Fruit fly (Drosophila melanogaster) whole organism, embryonic: ENCODE measurements around the gene Lip2.

Experiments
- Adf1 ChIP-seq: fragments of 200-800 bp; sonication (Bioruptor generic); IDR thresholded peaks from 2 replicates; pipeline ENCODE4 v1.3.6; 2022; ENCODE audit warnings: missing biosample characterization, missing genetic modification characterization
- B-H2 ChIP-seq: fragments of 200-800 bp; sonication (Bioruptor generic); optimal IDR thresholded peaks from 2 replicates; lab custom pipeline; 2018; ENCODE audit warnings: missing biosample characterization, mild to moderate bottlenecking, missing genetic modification characterization
- BEAF-32 ChIP-seq: fragments of 200-800 bp; sonication (Bioruptor generic); optimal IDR thresholded peaks from 3 replicates; lab custom pipeline; 2017; ENCODE audit warnings: missing biosample characterization, missing genetic modification characterization, mild to moderate bottlenecking, moderate library complexity, missing genetic modification reagents
- Blimp-1 ChIP-seq: fragments of 200-800 bp; sonication (Bioruptor generic); optimal IDR thresholded peaks from 3 replicates; lab custom pipeline; 2018; ENCODE audit warnings: missing biosample characterization, missing genetic modification characterization, mild to moderate bottlenecking, moderate library complexity, missing genetic modification reagents
- CG10209 ChIP-seq: fragments of 200-800 bp; sonication (Bioruptor generic); optimal IDR thresholded peaks from 3 replicates; lab custom pipeline; 2017; ENCODE audit warnings: missing biosample characterization, mild to moderate bottlenecking, missing genetic modification characterization, missing genetic modification reagents
- CG11093 ChIP-seq: fragments of 200-800 bp; sonication (Bioruptor generic); IDR thresholded peaks from 3 replicates; pipeline ENCODE4 v1.3.6; 2022; ENCODE audit warnings: missing biosample characterization, missing genetic modification characterization
- CG11456 ChIP-seq: fragments of 200-800 bp; sonication (Bioruptor generic); IDR thresholded peaks from 3 replicates; pipeline ENCODE4 v1.3.6; 2022; ENCODE audit warnings: missing biosample characterization, missing genetic modification characterization
- CG12236 ChIP-seq: fragments of 200-800 bp; sonication (Bioruptor generic); optimal IDR thresholded peaks from 2 replicates; lab custom pipeline; 2016; ENCODE audit warnings: missing biosample characterization, missing genetic modification characterization
- CG13296 ChIP-seq: fragments of 200-800 bp; sonication (Bioruptor generic); optimal IDR thresholded peaks from 3 replicates; lab custom pipeline; 2018; ENCODE audit warnings: missing biosample characterization, mild to moderate bottlenecking, missing genetic modification characterization
- CG13775 ChIP-seq: fragments of 200-800 bp; sonication (Bioruptor generic); optimal IDR thresholded peaks from 3 replicates; lab custom pipeline; 2017; ENCODE audit warnings: missing biosample characterization, mild to moderate bottlenecking, missing genetic modification characterization
- CG15479 ChIP-seq: fragments of 200-800 bp; sonication (Bioruptor generic); optimal IDR thresholded peaks from 3 replicates; lab custom pipeline; 2019; ENCODE audit warnings: missing biosample characterization, mild to moderate bottlenecking, missing genetic modification characterization, moderate library complexity
- CG17186 ChIP-seq: fragments of 200-800 bp; sonication (Bioruptor generic); optimal IDR thresholded peaks from 3 replicates; lab custom pipeline; 2017; ENCODE audit warnings: missing biosample characterization, missing genetic modification reagents, missing genetic modification characterization
- CG2120 ChIP-seq: fragments of 200-800 bp; sonication (Bioruptor generic); optimal IDR thresholded peaks from 3 replicates; lab custom pipeline; 2016; ENCODE audit warnings: missing biosample characterization, missing genetic modification characterization
- CG33213 ChIP-seq: fragments of 200-800 bp; sonication (Bioruptor generic); optimal IDR thresholded peaks from 3 replicates; lab custom pipeline; 2016; ENCODE audit warnings: missing biosample characterization, missing genetic modification characterization
- CG34422 ChIP-seq: fragments of 200-800 bp; sonication (Bioruptor generic); IDR thresholded peaks from 3 replicates; pipeline ENCODE4 v1.3.6; 2022; ENCODE audit warnings: missing biosample characterization, missing genetic modification characterization
- CG4282 ChIP-seq: fragments of 200-800 bp; sonication (Bioruptor generic); optimal IDR thresholded peaks from 2 replicates; lab custom pipeline; 2016; ENCODE audit warnings: missing biosample characterization, missing genetic modification characterization
- CG4404 ChIP-seq: fragments of 200-800 bp; sonication (Bioruptor generic); IDR thresholded peaks from 2 replicates; pipeline ENCODE4 v1.3.6; 2022; ENCODE audit warnings: missing biosample characterization, missing genetic modification characterization
- CG8281 ChIP-seq: fragments of 200-800 bp; sonication (Bioruptor generic); optimal IDR thresholded peaks from 2 replicates; lab custom pipeline; 2018; ENCODE audit warnings: missing biosample characterization, mild to moderate bottlenecking, missing genetic modification characterization, moderate library complexity
- Camta ChIP-seq: fragments of 200-800 bp; sonication (Bioruptor generic); optimal IDR thresholded peaks from 2 replicates; lab custom pipeline; 2016; ENCODE audit warnings: missing biosample characterization, missing genetic modification characterization
- CrebB ChIP-seq: fragments of 200-800 bp; sonication (Bioruptor generic); optimal IDR thresholded peaks from 3 replicates; lab custom pipeline; 2018; ENCODE audit warnings: missing biosample characterization, mild to moderate bottlenecking, missing genetic modification characterization
- D ChIP-seq, 2 experiments: fragments of 200-800 bp in 1 of 2; fragments of >200 bp in 1 of 2; sonication (Bioruptor generic) in 1 of 2; optimal IDR thresholded peaks; 2 replicates in 1 of 2; 3 replicates in 1 of 2; lab custom pipeline; 2017; ENCODE audit warnings: mild to moderate bottlenecking in 1 of 2, missing biosample characterization in 1 of 2, missing genetic modification characterization in 1 of 2, missing genetic modification reagents in 1 of 2
- Fer1 ChIP-seq: fragments of 200-800 bp; sonication (Bioruptor generic); optimal IDR thresholded peaks from 2 replicates; lab custom pipeline; 2017; ENCODE audit warnings: missing biosample characterization, mild to moderate bottlenecking, missing genetic modification characterization
- Gug ChIP-seq: fragments of 200-800 bp; sonication (Bioruptor generic); IDR thresholded peaks from 4 replicates; pipeline ENCODE4 v1.3.6; 2022; ENCODE audit warnings: missing biosample characterization, missing genetic modification characterization
- HLHmδ ChIP-seq: fragments of 200-800 bp; sonication (Bioruptor generic); optimal IDR thresholded peaks from 2 replicates; lab custom pipeline; 2018; ENCODE audit warnings: missing biosample characterization, mild to moderate bottlenecking, missing genetic modification characterization, moderate library complexity
- Hmx ChIP-seq: fragments of 200-800 bp; sonication (Bioruptor generic); optimal IDR thresholded peaks from 2 replicates; lab custom pipeline; 2016; ENCODE audit warnings: missing biosample characterization, missing genetic modification characterization
- Hr51 ChIP-seq, 2 experiments: fragments of 200-800 bp; sonication (Bioruptor generic); optimal IDR thresholded peaks; 2 replicates in 1 of 2; 3 replicates in 1 of 2; lab custom pipeline; 2016 to 2018; ENCODE audit warnings: missing biosample characterization in 2 of 2, missing genetic modification characterization in 2 of 2, mild to moderate bottlenecking in 1 of 2, moderate library complexity in 1 of 2
- Lpt ChIP-seq: fragments of >200 bp; optimal IDR thresholded peaks from 2 replicates; lab custom pipeline; 2018; ENCODE audit warnings: missing biosample characterization, missing genetic modification characterization
- Max ChIP-seq: fragments of 200-800 bp; sonication (Bioruptor generic); optimal IDR thresholded peaks from 2 replicates; lab custom pipeline; 2016; ENCODE audit warnings: missing biosample characterization, mild to moderate bottlenecking, missing genetic modification characterization
- Med ChIP-seq: fragments of 200-800 bp; sonication (Bioruptor generic); peaks from one replicate; lab custom pipeline; 2016; ENCODE audit warnings: missing biosample characterization, missing genetic modification characterization, mild to moderate bottlenecking, inconsistent platforms, moderate library complexity
- NFAT ChIP-seq: fragments of 200-800 bp; sonication (Bioruptor generic); IDR thresholded peaks from 2 replicates; pipeline ENCODE4 v1.3.6; 2022; ENCODE audit warnings: missing biosample characterization, missing genetic modification characterization
- Optix ChIP-seq: fragments of 200-800 bp; sonication (Bioruptor generic); IDR thresholded peaks from 3 replicates; pipeline ENCODE4 v1.3.6; 2022; ENCODE audit warnings: missing biosample characterization, missing genetic modification characterization
- Sry-δ ChIP-seq: fragments of 200-800 bp; sonication (Bioruptor generic); optimal IDR thresholded peaks from 2 replicates; lab custom pipeline; 2016; ENCODE audit warnings: missing biosample characterization, missing genetic modification characterization
- amos ChIP-seq: fragments of 200-800 bp; sonication (Bioruptor generic); IDR thresholded peaks from 2 replicates; pipeline ENCODE4 v1.3.6; 2022; ENCODE audit warnings: missing biosample characterization, missing genetic modification characterization; ENCODE audit not compliant: partially characterized antibody
- az2 ChIP-seq: fragments of 200-800 bp; sonication (Bioruptor generic); optimal IDR thresholded peaks from 3 replicates; lab custom pipeline; 2016; ENCODE audit warnings: missing biosample characterization, missing genetic modification characterization
- bbx ChIP-seq: fragments of 200-800 bp; sonication (Bioruptor generic); IDR thresholded peaks from 2 replicates; pipeline ENCODE4 v1.3.6; 2022; ENCODE audit warnings: missing biosample characterization, missing genetic modification characterization; ENCODE audit not compliant: partially characterized antibody
- btn ChIP-seq: fragments of 200-800 bp; sonication (Bioruptor generic); optimal IDR thresholded peaks from 2 replicates; lab custom pipeline; 2016; ENCODE audit warnings: missing biosample characterization, missing genetic modification characterization
- ci ChIP-seq: fragments of 200-800 bp; sonication (Bioruptor generic); IDR thresholded peaks from 3 replicates; pipeline ENCODE4 v1.3.6; 2022; ENCODE audit warnings: missing biosample characterization, missing genetic modification characterization
- corto ChIP-seq: fragments of 200-800 bp; sonication (Bioruptor generic); optimal IDR thresholded peaks from 2 replicates; lab custom pipeline; 2016; ENCODE audit warnings: missing biosample characterization, mild to moderate bottlenecking, missing genetic modification characterization, moderate library complexity
- dimm ChIP-seq: fragments of 200-800 bp; sonication (Bioruptor generic); IDR thresholded peaks from 2 replicates; pipeline ENCODE4 v1.3.6; 2022; ENCODE audit warnings: missing biosample characterization, missing genetic modification characterization
- gro ChIP-seq: fragments of 200-800 bp; sonication (Bioruptor generic); optimal IDR thresholded peaks from 2 replicates; lab custom pipeline; 2016; ENCODE audit warnings: missing biosample characterization, missing genetic modification characterization
- hth ChIP-seq: fragments of >200 bp; optimal IDR thresholded peaks from 2 replicates; lab custom pipeline; 2017; ENCODE audit warnings: inconsistent platforms
- kni ChIP-seq: fragments of 200-800 bp; sonication (Bioruptor generic); optimal IDR thresholded peaks from 3 replicates; lab custom pipeline; 2017; ENCODE audit warnings: mild to moderate bottlenecking, missing biosample characterization, missing genetic modification reagents, missing genetic modification characterization
- mld ChIP-seq: fragments of 200-800 bp; sonication (Bioruptor generic); IDR thresholded peaks from 3 replicates; pipeline ENCODE4 v1.3.6; 2022; ENCODE audit warnings: missing biosample characterization, missing genetic modification characterization; ENCODE audit not compliant: partially characterized antibody
- nerfin-2 ChIP-seq: fragments of 200-800 bp; sonication (Bioruptor generic); IDR thresholded peaks from 2 replicates; pipeline ENCODE4 v1.3.6; 2022; ENCODE audit warnings: missing biosample characterization, missing genetic modification characterization; ENCODE audit not compliant: partially characterized antibody
- row ChIP-seq: fragments of 200-800 bp; sonication (Bioruptor generic); IDR thresholded peaks from 3 replicates; pipeline ENCODE4 v1.3.6; 2022; ENCODE audit warnings: missing biosample characterization, missing genetic modification characterization
- sc ChIP-seq, 3 experiments: fragments of >200 bp in 2 of 3; fragments of 200-800 bp in 1 of 3; sonication (Bioruptor generic) in 1 of 3; optimal IDR thresholded peaks; 2 replicates in 2 of 3; 3 replicates in 1 of 3; lab custom pipeline; 2017; ENCODE audit warnings: mild to moderate bottlenecking in 1 of 3, missing biosample characterization in 1 of 3, missing genetic modification characterization in 1 of 3, missing genetic modification reagents in 1 of 3
- scrt ChIP-seq: fragments of 200-800 bp; sonication (Bioruptor generic); optimal IDR thresholded peaks from 2 replicates; lab custom pipeline; 2018; ENCODE audit warnings: missing biosample characterization, mild to moderate bottlenecking, missing genetic modification characterization, moderate library complexity
- tio ChIP-seq: fragments of 200-800 bp; sonication (Bioruptor generic); optimal IDR thresholded peaks from 2 replicates; lab custom pipeline; 2017; ENCODE audit warnings: missing biosample characterization, missing genetic modification characterization, inconsistent platforms
- trh ChIP-seq: fragments of 200-800 bp; sonication (Bioruptor generic); optimal IDR thresholded peaks from 2 replicates; lab custom pipeline; 2016; ENCODE audit warnings: missing biosample characterization, missing genetic modification characterization

Gene Lip2

dm6 chr2L:10665603-10666002 lies 43.6 kb downstream of the Lip2 start (continued):
- TF ChIP-seq CG4282 (peak; percentile 57), corto (GFP tag; lab: Kevin White, UChicago) (no peak), kni (GFP tag; lab: Kevin White, UChicago) (no peak), CG12236 (GFP tag; lab: Kevin White, UChicago) (peak; percentile 57), D (optimal IDR thresholded peaks at IDR 0.05; lab: Kevin White, UChicago) (no peak), D (GFP tag; optimal IDR thresholded peaks at IDR 0.05; lab: Kevin White, UChicago) (peak; percentile 3), Med (GFP tag; lab: Kevin White, UChicago) (peak; percentile 97), hth (no peak), scrt (peak; percentile 51), NFAT (GFP tag; lab: Robert Waterston, UW) (peak; percentile 78), CG8281 (tag; lab: Kevin White, UChicago) (peak; percentile 34), Hr51 (GFP tag; optimal IDR thresholded peaks at IDR 0.05; lab: Kevin White, UChicago) (peak; percentile 43 to 89), ci (peak; percentile 92), Optix (peak; percentile 73), Gug (peak; percentile 82), Blimp-1 (GFP tag; lab: Kevin White, UChicago) (peak; percentile 61), Max (GFP tag; lab: Kevin White, UChicago) (peak; percentile 48), CG2120 (GFP tag; lab: Kevin White, UChicago) (peak; percentile 80), Fer1 (GFP tag; lab: Kevin White, UChicago) (peak; percentile 75), mld (GFP tag; lab: Robert Waterston, UW) (no peak), Lpt (GFP tag; lab: Kevin White, UChicago) (no peak), CG13775 (peak; percentile 39), B-H2 (GFP tag; lab: Kevin White, UChicago) (no peak), CrebB (tag; lab: Kevin White, UChicago) (peak; percentile 39), amos (no peak), CG34422 (GFP tag; lab: Robert Waterston, UW) (peak; percentile 87), CG11093 (GFP tag; lab: Robert Waterston, UW) (peak; percentile 73), bbx (GFP tag; lab: Robert Waterston, UW) (no peak), CG4404 (GFP tag; lab: Robert Waterston, UW) (peak; percentile 56), CG11456 (GFP tag; lab: Robert Waterston, UW) (peak; percentile 84; the same call in 2 of the 3 replicates), Adf1 (GFP tag; lab: Robert Waterston, UW) (peak; percentile 25; the same call in 1 of the 2 replicates), dimm (GFP tag; lab: Robert Waterston, UW) (peak; percentile 65), CG33213 (GFP tag; lab: Kevin White, UChicago) (peak; percentile 36), nerfin-2 (GFP tag; lab: Robert Waterston, UW) (no peak), sc (optimal IDR thresholded peaks at IDR 0.05; lab: Kevin White, UChicago) (no peak), sc (GFP tag; optimal IDR thresholded peaks at IDR 0.05; lab: Kevin White, UChicago) (no peak), trh (GFP tag; lab: Kevin White, UChicago) (peak; percentile 30), Hmx (GFP tag; lab: Kevin White, UChicago) (peak; percentile 53), btn (peak; percentile 14), tio (peak; percentile 69), Camta (GFP tag; lab: Kevin White, UChicago) (peak; percentile 75), CG13296 (GFP tag; lab: Kevin White, UChicago) (peak; percentile 74), Sry-δ (peak; percentile 38), CG10209 (peak; percentile 74), CG15479 (GFP tag; lab: Kevin White, UChicago) (no peak), gro (GFP tag; lab: Kevin White, UChicago) (peak; percentile 75), CG17186 (GFP tag; lab: Kevin White, UChicago) (no peak), row (peak; percentile 90), BEAF-32 (no peak), az2 (GFP tag; lab: Kevin White, UChicago) (peak; percentile 76), HLHmδ (GFP tag; lab: Kevin White, UChicago) (no peak)
